Worm (Caenorhabditis elegans) whole organism, L4 larva: ENCODE results near the gene T24B8.4.

ENCODE experiments used
- F26F4.8 ChIP-seq: fragments of 200-800 bp; sonication (Bioruptor generic); conservative IDR thresholded peaks from 2 replicates; pipeline ENCODE4 v1.3.6; 2022; ENCODE audit warnings: missing genetic modification characterization, missing compliant biosample characterization
- F44E2.7 ChIP-seq: fragments of 200-800 bp; sonication (Bioruptor generic); IDR thresholded peaks from 2 replicates; pipeline ENCODE4 v2.1.2; 2022; ENCODE audit warnings: missing genetic modification characterization, missing compliant biosample characterization
- F49E8.2 ChIP-seq: sonication (generic microtip); optimal IDR thresholded peaks from 2 replicates; lab custom pipeline; 2016; ENCODE audit warnings: missing compliant biosample characterization, mild to moderate bottlenecking, missing genetic modification characterization, borderline replicate concordance
- aly-2 ChIP-seq: sonication (generic microtip); optimal IDR thresholded peaks from 2 replicates; lab custom pipeline; 2018; ENCODE audit warnings: missing biosample characterization, missing genetic modification characterization
- daf-19 ChIP-seq: fragments of 200-800 bp; sonication (Bioruptor generic); conservative IDR thresholded peaks from 2 replicates; pipeline ENCODE4 v1.3.6; 2022; ENCODE audit warnings: missing genetic modification characterization, missing compliant biosample characterization
- egl-27 ChIP-seq: sonication (generic microtip); optimal IDR thresholded peaks from 3 replicates; lab custom pipeline; 2017; ENCODE audit warnings: missing biosample characterization, missing genetic modification reagents, missing genetic modification characterization
- madf-9 ChIP-seq: fragments of 200-800 bp; sonication (Bioruptor generic); conservative IDR thresholded peaks from 2 replicates; pipeline ENCODE4 v1.3.6; 2022; ENCODE audit warnings: missing genetic modification reagents, missing genetic modification characterization, missing compliant biosample characterization
- pha-4 ChIP-seq, 2 experiments: fragments of 150-350 bp in 1 of 2; fragments of 200-800 bp in 1 of 2; sonication (Bioruptor generic) in 1 of 2; IDR thresholded peaks in 1 of 2; optimal IDR thresholded peaks in 1 of 2; 2 replicates each; pipeline versions ENCODE4 v1.3.6 to Lab custom; 2014 to 2022; ENCODE audit warnings: missing genetic modification characterization in 2 of 2, missing genetic modification reagents in 2 of 2, missing biosample characterization in 1 of 2, missing compliant biosample characterization in 1 of 2
- snpc-4 ChIP-seq: fragments of 150-350 bp; optimal IDR thresholded peaks from 2 replicates; lab custom pipeline; 2014; ENCODE audit warnings: missing biosample characterization, missing genetic modification characterization

ce11 chrII:9053564-9053963 lies 17.1 kb downstream of the T24B8.4 start, which contains the start of gene T24B8.7:
- TF ChIP-seq F49E8.2 (tag; lab: Kevin White, UChicago) (no peak), F44E2.7 (GFP tag; lab: Robert Waterston, UW) (no peak), F26F4.8 (GFP tag; lab: Robert Waterston, UW) (no peak), madf-9 (no peak), daf-19 (GFP tag; lab: Robert Waterston, UW) (no peak), snpc-4 (tag; lab: Kevin White, UChicago) (no peak), aly-2 (tag; lab: Kevin White, UChicago) (no peak), egl-27 (tag; lab: Kevin White, UChicago) (no peak), pha-4 (GFP tag; IDR thresholded peaks at IDR 0.05; lab: Robert Waterston, UW) (no peak), pha-4 (tag; optimal IDR thresholded peaks at IDR 0.05; lab: Kevin White, UChicago) (no peak)
